Worm (Caenorhabditis elegans): ENCODE data around the gene lips-15.

Gene lips-15

ce11 chrII:12626887-12627286 lies 22.7 kb downstream of the lips-15 start, which contains the start of gene nspe-7 (continued):
- TF ChIP-seq tbx-2 (tag; optimal IDR thresholded peaks at IDR 0.05) (no peak), gmeb-2 (tag; optimal IDR thresholded peaks at IDR 0.05) (no peak), ets-4 (tag; optimal IDR thresholded peaks at IDR 0.05) (no peak)

- TF ChIP-seq unc-55 (GFP tag; optimal IDR thresholded peaks at IDR 0.05) (no peak), C08G9.2 (tag; optimal IDR thresholded peaks at IDR 0.05) (no peak), pax-1 (tag; optimal IDR thresholded peaks at IDR 0.05) (no peak), nhr-11 (tag; optimal IDR thresholded peaks at IDR 0.05) (no peak), tbx-7 (tag; optimal IDR thresholded peaks at IDR 0.05) (no peak), zip-5 (tag; optimal IDR thresholded peaks at IDR 0.05) (no peak), elt-2 (tag; optimal IDR thresholded peaks at IDR 0.05) (no peak), K09A11.1 (tag; optimal IDR thresholded peaks at IDR 0.05; ENCODE audit: insufficient read depth) (no peak), ceh-34 (tag; optimal IDR thresholded peaks at IDR 0.05) (no peak), nfya-1 (tag; optimal IDR thresholded peaks at IDR 0.05) (no peak), che-1 (tag; optimal IDR thresholded peaks at IDR 0.05) (no peak)
Observed at ce11 chrII:12628566-12628965, 24.4 kb downstream of the lips-15 start, which contains the start of gene nspe-5. Gene nspe-5, plus strand, starts transcription at chrII:12628866.

DNA sequence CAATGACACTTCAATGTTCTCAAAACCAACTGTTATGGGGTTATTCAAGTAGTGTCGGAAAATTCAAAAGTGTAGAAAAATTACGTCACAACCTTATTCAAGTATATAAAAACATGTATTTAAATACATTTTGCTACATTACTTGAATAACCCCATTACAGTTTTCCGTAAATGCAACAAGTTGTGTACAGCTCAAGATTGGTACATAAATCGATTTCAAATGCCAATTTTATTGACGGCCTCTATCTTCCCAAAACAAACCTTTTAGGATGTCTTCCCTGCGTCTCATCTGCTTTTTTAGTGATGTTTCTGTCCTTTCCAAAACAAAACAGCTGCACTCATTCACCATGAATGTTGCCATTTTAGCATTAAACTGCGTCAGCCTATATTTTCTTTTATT lies 25.2 kb downstream of the lips-15 start, which contains the start of gene Y38E10A.28:
Y38E10A.28 (plus strand) TSS at position 301 of the 400 bp plus-strand sequence.
- TF ChIP-seq dmd-4 (tag; optimal IDR thresholded peaks at IDR 0.05; ENCODE audit: borderline replicate concordance) (no peak), ceh-45 (GFP tag; IDR thresholded peaks at IDR 0.05) (no peak), fkh-10 (GFP tag; optimal IDR thresholded peaks at IDR 0.05) (no peak), pha-4 (tag; optimal IDR thresholded peaks at IDR 0.05) (no peak), unc-55 (GFP tag; optimal IDR thresholded peaks at IDR 0.05) (no peak), F13H6.1 (tag; optimal IDR thresholded peaks at IDR 0.05) (no peak), nhr-232 (tag; optimal IDR thresholded peaks at IDR 0.05) (no peak), tbx-7 (tag; optimal IDR thresholded peaks at IDR 0.05) (no peak), dve-1 (tag; optimal IDR thresholded peaks at IDR 0.05) (no peak), ttx-3 (tag; optimal IDR thresholded peaks at IDR 0.05) (no peak), pax-1 (tag; optimal IDR thresholded peaks at IDR 0.05) (no peak), K02D7.2 (tag; optimal IDR thresholded peaks at IDR 0.05) (no peak), hlh-13 (GFP tag; optimal IDR thresholded peaks at IDR 0.05) (no peak), lin-11 (tag; optimal IDR thresholded peaks at IDR 0.05) (no peak), C08G9.2 (tag; optimal IDR thresholded peaks at IDR 0.05) (no peak), T23F11.4 (GFP tag; optimal IDR thresholded peaks at IDR 0.05) (no peak)

DNA sequence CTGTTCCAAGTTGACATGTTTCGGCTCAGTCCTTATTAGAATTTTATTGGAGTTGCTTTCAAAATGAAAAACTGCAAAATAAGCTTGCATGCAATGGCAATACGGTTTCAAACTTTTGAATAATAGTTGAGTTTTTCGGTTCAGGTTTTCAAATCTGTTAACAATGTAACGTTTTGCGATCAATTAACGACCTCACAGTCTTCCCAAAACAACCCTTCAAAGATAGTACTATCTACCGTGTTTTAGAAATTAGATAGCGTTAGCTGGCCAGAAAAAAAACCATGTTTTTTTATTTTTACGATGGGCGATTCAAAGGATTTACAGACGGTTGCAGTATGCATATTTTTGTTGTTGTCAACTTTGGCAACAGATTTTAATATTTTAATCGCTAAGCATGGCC lies 26.7 kb downstream of the lips-15 start, which contains the start of gene Y38E10A.34:
Y38E10A.34 (plus strand) TSS at position 301 of the 400 bp plus-strand sequence.
- TF ChIP-seq tbx-7 (tag; optimal IDR thresholded peaks at IDR 0.05) (no peak), ceh-48 (tag; optimal IDR thresholded peaks at IDR 0.05) (no peak), nhr-232 (tag; optimal IDR thresholded peaks at IDR 0.05) (no peak), odd-2 (tag; optimal IDR thresholded peaks at IDR 0.05) (no peak), eyg-1 (tag; optimal IDR thresholded peaks at IDR 0.05) (no peak), pag-3 (tag; optimal IDR thresholded peaks at IDR 0.05; ENCODE audit: borderline replicate concordance) (no peak), fax-1 (tag; optimal IDR thresholded peaks at IDR 0.05) (no peak), syd-9 (tag; optimal IDR thresholded peaks at IDR 0.05) (no peak), elt-2 (tag; optimal IDR thresholded peaks at IDR 0.05) (no peak), zip-5 (tag; optimal IDR thresholded peaks at IDR 0.05) (no peak), ceh-6 (GFP tag; optimal IDR thresholded peaks at IDR 0.05) (no peak), ceh-22 (tag; optimal IDR thresholded peaks at IDR 0.05) (no peak)

- TF ChIP-seq fkh-6 (tag; optimal IDR thresholded peaks at IDR 0.05) (no peak), ceh-14 (tag; optimal IDR thresholded peaks at IDR 0.05) (no peak), F13H6.1 (tag; optimal IDR thresholded peaks at IDR 0.05) (no peak), dve-1 (tag; optimal IDR thresholded peaks at IDR 0.05) (no peak), tbx-2 (tag; optimal IDR thresholded peaks at IDR 0.05) (no peak)
Observed at ce11 chrII:12634749-12635318, 30.6 kb downstream of the lips-15 start, which contains the start of gene Y38E10A.17. Gene Y38E10A.17, minus strand, starts transcription at chrII:12634799.

Data from whole organism, late embryonic.